Fruit fly (Drosophila melanogaster): ENCODE data around the gene CG17329.

DNA sequence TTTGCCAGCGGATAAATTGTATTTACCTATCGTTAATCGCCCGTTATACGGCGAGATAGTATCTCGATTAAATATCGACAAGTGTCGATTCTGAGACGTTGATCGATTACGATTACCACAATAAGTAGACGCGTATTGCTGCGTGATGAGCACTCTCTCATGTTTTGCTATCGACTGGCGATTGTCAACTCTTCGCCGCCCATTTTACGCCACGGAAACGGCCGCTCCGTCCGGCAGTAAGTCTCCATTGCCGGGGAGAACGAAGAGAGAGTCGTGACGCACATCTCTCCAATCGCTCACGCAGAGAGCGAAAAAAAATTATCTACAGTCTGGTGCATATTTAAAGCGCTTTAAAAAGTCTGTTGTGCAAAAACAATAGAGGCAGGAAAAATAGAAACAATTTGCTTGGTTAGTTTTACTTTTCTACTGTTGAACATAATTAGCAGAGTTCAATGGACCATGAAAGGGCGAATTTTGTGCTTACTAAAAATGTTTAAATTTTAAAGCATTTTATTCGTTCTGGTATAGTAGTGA is 39.4 kb upstream of the CG17329 start, which contains the start of gene CG46309:
- TF ChIP-seq Dfd (GFP tag; optimal IDR thresholded peaks at IDR 0.05) (no peak), sv (GFP tag; optimal IDR thresholded peaks at IDR 0.05) (peak; percentile 19), psq (GFP tag; optimal IDR thresholded peaks at IDR 0.05) (peak; percentile 31), Jra (GFP tag; optimal IDR thresholded peaks at IDR 0.05) (no peak), h (GFP tag; optimal IDR thresholded peaks at IDR 0.05) (peak; percentile 54), Abd-B (GFP tag; optimal IDR thresholded peaks at IDR 0.05) (no peak), HLH106 (tag; optimal IDR thresholded peaks at IDR 0.05) (no peak), usp (GFP tag; optimal IDR thresholded peaks at IDR 0.05) (no peak), dmrt93B (GFP tag; optimal IDR thresholded peaks at IDR 0.05) (no peak), Myc (optimal IDR thresholded peaks at IDR 0.05) (no peak), tai (GFP tag; optimal IDR thresholded peaks at IDR 0.05) (no peak), ey (GFP tag; optimal IDR thresholded peaks at IDR 0.05) (peak; percentile 60), Hr78 (GFP tag; optimal IDR thresholded peaks at IDR 0.05) (no peak), woc (GFP tag; optimal IDR thresholded peaks at IDR 0.05) (peak; percentile 42)

All from whole organism, wandering third instar larva.